Worm (Caenorhabditis elegans) whole organism, midembryonic: ENCODE data around the gene scl-6.

Source experiments
- T22C8.4 ChIP-seq: fragments of 200-800 bp; sonication (Bioruptor generic); IDR thresholded peaks from 2 replicates; pipeline ENCODE4 v1.3.6; 2022; ENCODE audit warnings: missing genetic modification characterization, missing compliant biosample characterization
- cog-1 ChIP-seq: sonication (generic microtip); optimal IDR thresholded peaks from 2 replicates; lab custom pipeline; 2016; ENCODE audit warnings: missing genetic modification characterization, missing compliant biosample characterization
- flt-1 ChIP-seq: fragments of 200-800 bp; sonication (Bioruptor generic); IDR thresholded peaks from 2 replicates; pipeline ENCODE4 v1.3.6; 2022; ENCODE audit warnings: missing genetic modification characterization, missing compliant biosample characterization
- klf-2 ChIP-seq: fragments of 200-800 bp; sonication (Bioruptor generic); conservative IDR thresholded peaks from 2 replicates; pipeline ENCODE4 v1.3.6; 2022; ENCODE audit warnings: missing genetic modification reagents, missing genetic modification characterization, missing compliant biosample characterization
- med-1 ChIP-seq: sonication (generic microtip); optimal IDR thresholded peaks from 2 replicates; lab custom pipeline; 2017; ENCODE audit warnings: missing genetic modification characterization, mild to moderate bottlenecking, missing compliant biosample characterization, antibody characterized with exemption, missing genetic modification reagents; ENCODE audit not compliant: insufficient read depth
- ref-1 ChIP-seq: fragments of 200-800 bp; sonication (Bioruptor generic); conservative IDR thresholded peaks from 2 replicates; pipeline ENCODE4 v1.3.6; 2022; ENCODE audit warnings: missing genetic modification reagents, missing genetic modification characterization, missing compliant biosample characterization
- tab-1 ChIP-seq: fragments of 200-800 bp; sonication (Bioruptor generic); IDR thresholded peaks from 2 replicates; pipeline ENCODE4 v1.3.6; 2022; ENCODE audit warnings: missing genetic modification characterization, missing compliant biosample characterization
- ztf-23 ChIP-seq: fragments of 200-800 bp; sonication (Bioruptor generic); IDR thresholded peaks from 2 replicates; pipeline ENCODE4 v1.3.6; 2022; ENCODE audit warnings: missing genetic modification reagents, missing genetic modification characterization, missing compliant biosample characterization
- ztf-29 ChIP-seq: fragments of 200-800 bp; sonication (Bioruptor generic); IDR thresholded peaks from 2 replicates; pipeline ENCODE4 v1.3.6; 2022; ENCODE audit warnings: missing genetic modification reagents, missing genetic modification characterization, missing compliant biosample characterization

scl-6 gene

DNA sequence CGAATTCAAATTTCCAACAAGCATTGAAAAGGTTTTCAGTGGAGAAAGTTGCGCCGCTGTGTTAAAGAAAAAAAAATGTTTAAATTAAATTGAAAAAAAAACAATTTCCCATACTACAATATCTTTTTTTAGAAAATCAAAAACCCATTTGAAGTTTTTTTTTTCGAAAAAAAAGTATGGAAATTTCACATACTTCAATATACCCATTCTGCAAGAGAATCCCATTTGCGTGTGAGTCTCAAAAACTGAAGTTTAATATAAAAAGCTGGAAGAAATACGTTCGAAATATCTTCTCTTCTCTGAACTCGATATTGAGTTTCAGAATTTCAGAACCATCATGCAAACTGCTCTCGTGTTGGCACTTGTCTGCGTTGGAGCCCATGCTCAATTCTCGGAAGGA, 1.6 kb downstream of the scl-6 start, which contains the start of gene scl-7:
TSS of gene scl-7 (plus strand) at position 301 of the 400 bp plus-strand sequence.
- no peak for TF ChIP-seq med-1

DNA sequence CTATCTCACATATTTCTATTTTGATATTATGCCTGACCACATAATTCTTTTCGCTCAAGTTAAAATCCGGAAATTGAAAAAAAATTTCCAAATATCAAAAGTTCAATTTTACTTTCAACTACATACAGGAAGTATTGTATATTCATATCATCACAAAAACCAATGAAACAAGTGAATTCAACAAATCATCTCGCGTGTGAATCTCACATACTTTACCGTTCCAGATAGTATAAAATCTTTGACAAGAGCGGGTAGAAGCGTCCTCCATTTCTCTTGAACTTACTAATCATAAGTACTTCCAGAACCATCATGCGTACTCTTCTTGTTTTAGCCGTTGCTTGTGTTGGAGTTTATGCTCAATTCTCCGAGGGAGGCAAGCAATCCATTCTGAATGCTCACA, 2.9 kb downstream of the scl-6 start, which contains the start of gene scl-8:
TSS of gene scl-8 (plus strand) at position 301 of the 400 bp plus-strand sequence.
- TF ChIP-seq klf-2 (GFP tag; lab: Robert Waterston, UW) (no peak), T22C8.4 (GFP tag; lab: Robert Waterston, UW) (no peak), cog-1 (tag; lab: Kevin White, UChicago) (no peak), tab-1 (GFP tag; lab: Robert Waterston, UW) (no peak), ztf-29 (no peak), ref-1 (GFP tag; lab: Robert Waterston, UW) (no peak), ztf-23 (GFP tag; lab: Robert Waterston, UW) (no peak), flt-1 (GFP tag; lab: Robert Waterston, UW) (no peak), med-1 (no peak)

DNA sequence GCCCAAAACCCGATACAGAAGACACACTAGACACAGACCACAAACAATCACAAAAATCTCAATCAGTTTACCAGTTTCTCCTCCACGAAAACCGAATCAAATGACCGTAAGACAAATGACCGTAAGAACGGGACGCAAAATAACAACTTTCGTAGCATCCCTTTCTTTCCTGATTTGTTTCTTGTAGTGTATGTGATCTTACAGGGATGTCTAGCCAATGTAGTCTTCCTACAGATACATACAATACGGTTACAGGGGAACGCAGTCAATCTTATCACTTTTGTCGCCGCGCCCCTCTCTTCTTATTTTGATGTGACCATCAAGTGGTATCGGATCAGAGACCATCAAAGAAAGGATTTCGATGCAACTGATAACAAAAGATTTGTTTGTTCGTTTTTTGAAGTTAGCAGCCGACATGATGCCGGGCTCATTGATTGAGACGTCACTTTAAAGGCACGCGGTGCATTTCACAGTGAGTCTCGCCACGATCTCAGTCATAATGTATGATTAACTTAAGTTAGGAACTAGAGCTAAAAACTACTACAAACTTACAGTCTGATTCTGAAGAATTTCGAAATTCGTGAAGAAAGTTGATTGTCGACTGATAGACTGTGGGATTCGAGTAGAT, 7.2 kb downstream of the scl-6 start:
- TF ChIP-seq cog-1 (tag; lab: Kevin White, UChicago): no peak
- TF ChIP-seq T22C8.4 (GFP tag; lab: Robert Waterston, UW): no peak
- TF ChIP-seq ztf-29: no peak
- TF ChIP-seq ref-1 (GFP tag; lab: Robert Waterston, UW): no peak
- TF ChIP-seq flt-1 (GFP tag; lab: Robert Waterston, UW): no peak
- TF ChIP-seq klf-2 (GFP tag; lab: Robert Waterston, UW): no peak
- no peak for TF ChIP-seq tab-1 (GFP tag; lab: Robert Waterston, UW)
- no peak for TF ChIP-seq ztf-23 (GFP tag; lab: Robert Waterston, UW)
- no peak for TF ChIP-seq med-1

DNA sequence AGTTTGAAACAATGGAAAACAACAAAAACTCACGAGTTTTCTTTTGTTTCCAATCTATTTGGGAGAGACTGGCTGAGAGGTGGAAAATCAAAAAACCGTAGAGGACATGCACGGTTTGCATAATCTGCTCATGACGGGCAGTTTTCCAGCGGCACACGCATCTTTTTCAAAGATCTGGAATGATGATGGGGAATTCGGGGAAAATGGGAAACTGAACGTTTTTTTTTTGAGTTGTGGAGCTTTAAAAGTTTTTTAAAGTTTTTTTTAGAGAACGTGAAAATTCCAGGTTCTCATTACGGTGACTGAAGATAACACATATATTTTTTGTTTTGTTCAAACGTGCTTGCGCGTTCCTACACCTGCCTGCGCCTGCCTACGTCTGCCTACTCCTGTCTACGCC, 8.1 kb downstream of the scl-6 start, which contains the start of gene C39E9.7:
TSS of gene C39E9.7 (minus strand) at position 101 of the 400 bp plus-strand sequence.
- TF ChIP-seq ztf-23 (GFP tag; lab: Robert Waterston, UW): no peak
- TF ChIP-seq ref-1 (GFP tag; lab: Robert Waterston, UW): no peak
- no peak for TF ChIP-seq T22C8.4 (GFP tag; lab: Robert Waterston, UW)
- TF ChIP-seq cog-1 (tag; lab: Kevin White, UChicago): no peak
- TF ChIP-seq flt-1 (GFP tag; lab: Robert Waterston, UW): no peak
- TF ChIP-seq tab-1 (GFP tag; lab: Robert Waterston, UW): no peak
- TF ChIP-seq ztf-29: no peak
- no peak for TF ChIP-seq klf-2 (GFP tag; lab: Robert Waterston, UW)

DNA sequence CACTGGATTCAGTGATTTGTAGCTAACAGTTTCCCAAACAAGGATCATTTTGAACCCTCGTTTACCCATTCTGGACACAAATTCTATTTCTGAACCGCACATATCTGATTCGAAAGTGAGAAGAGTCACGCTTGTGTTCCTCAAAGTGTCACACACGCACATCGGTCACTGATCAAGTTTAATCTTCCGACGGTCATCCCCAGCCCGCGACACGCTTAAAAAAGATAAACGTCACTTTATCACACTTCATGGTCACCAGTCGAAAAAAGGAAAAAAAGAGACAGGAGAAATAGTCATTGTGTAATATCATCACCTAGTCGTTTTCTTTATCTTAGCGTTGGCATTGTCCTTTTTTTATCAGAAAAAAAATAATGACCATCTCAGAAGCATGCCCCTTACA, 9.1 kb downstream of the scl-6 start:
- no peak for TF ChIP-seq T22C8.4 (GFP tag; lab: Robert Waterston, UW)

DNA sequence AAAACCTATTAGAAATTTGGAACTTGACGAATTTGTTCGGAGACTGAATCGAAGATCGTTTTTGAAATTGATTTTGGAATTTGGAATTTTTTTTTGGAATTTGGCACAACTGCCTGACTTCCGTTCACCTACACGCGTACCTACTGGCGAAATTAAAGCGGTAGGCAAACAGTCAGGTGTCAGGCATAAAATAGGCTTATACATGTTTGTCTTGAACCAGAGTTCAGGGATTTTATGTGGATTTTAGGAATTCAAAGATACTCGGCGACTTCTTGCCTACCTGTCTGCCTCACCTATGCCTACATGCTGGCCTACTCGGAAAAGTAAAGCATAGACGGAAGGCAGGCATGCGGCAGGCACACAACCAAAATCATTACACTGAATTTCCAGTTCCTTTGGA, 9.8 kb downstream of the scl-6 start:
- TF ChIP-seq ztf-23 (GFP tag; lab: Robert Waterston, UW) (no peak), ref-1 (GFP tag; lab: Robert Waterston, UW) (no peak), T22C8.4 (GFP tag; lab: Robert Waterston, UW) (no peak), ztf-29 (no peak), klf-2 (GFP tag; lab: Robert Waterston, UW) (no peak), med-1 (no peak), flt-1 (GFP tag; lab: Robert Waterston, UW) (no peak), tab-1 (GFP tag; lab: Robert Waterston, UW) (no peak), cog-1 (tag; lab: Kevin White, UChicago) (no peak)

DNA sequence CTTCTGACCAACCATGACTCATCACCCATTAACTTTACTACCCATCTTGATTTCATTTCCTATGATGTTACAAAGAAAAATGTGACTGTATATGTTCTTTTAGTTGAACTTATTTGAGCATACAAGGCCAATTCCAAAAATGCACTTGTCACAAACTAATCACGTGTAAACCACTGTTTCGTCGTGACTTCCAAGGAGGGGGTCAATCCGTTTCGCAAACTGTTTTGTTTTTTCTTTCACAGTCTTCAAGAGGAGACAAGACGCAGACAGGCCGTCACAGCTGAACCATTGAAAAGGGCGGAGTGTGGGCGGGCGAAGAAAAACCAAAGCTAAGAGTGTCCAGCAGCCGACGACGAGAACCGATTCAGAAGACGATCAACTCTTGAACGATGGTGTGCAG, 10.6 kb downstream of the scl-6 start, which contains the start of gene C39E9.8:
TSS of gene C39E9.8 (plus strand) at position 328 of the 400 bp plus-strand sequence.
- TF ChIP-seq ref-1 (GFP tag; lab: Robert Waterston, UW) (no peak), med-1 (no peak), T22C8.4 (GFP tag; lab: Robert Waterston, UW) (no peak), klf-2 (GFP tag; lab: Robert Waterston, UW) (no peak), flt-1 (GFP tag; lab: Robert Waterston, UW) (no peak), ztf-23 (GFP tag; lab: Robert Waterston, UW) (no peak), cog-1 (tag; lab: Kevin White, UChicago) (no peak), ztf-29 (no peak), tab-1 (GFP tag; lab: Robert Waterston, UW) (no peak)

DNA sequence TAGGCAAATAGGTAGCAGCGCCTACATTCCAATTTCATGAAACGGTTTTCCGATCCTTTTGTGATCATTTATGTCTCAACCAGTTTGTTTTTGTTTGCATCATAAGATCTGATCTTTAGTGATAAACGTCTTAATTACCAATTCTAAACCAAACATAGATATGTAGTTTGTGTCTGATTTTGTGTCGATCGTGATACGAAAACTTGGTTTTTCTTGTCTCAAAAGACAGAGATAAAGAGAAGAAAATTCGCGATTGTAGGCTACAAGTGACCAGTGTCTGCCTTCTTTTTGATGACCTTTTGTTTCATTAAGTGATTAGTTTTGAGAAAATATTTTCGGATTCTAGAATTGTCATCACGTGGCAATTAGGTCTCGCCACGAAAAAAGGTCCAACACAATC, 11.6 kb downstream of the scl-6 start:
- TF ChIP-seq cog-1 (tag; lab: Kevin White, UChicago) (no peak), ztf-29 (no peak), ztf-23 (GFP tag; lab: Robert Waterston, UW) (no peak), ref-1 (GFP tag; lab: Robert Waterston, UW) (no peak), T22C8.4 (GFP tag; lab: Robert Waterston, UW) (no peak), tab-1 (GFP tag; lab: Robert Waterston, UW) (no peak), klf-2 (GFP tag; lab: Robert Waterston, UW) (no peak), med-1 (no peak), flt-1 (GFP tag; lab: Robert Waterston, UW) (no peak)

DNA sequence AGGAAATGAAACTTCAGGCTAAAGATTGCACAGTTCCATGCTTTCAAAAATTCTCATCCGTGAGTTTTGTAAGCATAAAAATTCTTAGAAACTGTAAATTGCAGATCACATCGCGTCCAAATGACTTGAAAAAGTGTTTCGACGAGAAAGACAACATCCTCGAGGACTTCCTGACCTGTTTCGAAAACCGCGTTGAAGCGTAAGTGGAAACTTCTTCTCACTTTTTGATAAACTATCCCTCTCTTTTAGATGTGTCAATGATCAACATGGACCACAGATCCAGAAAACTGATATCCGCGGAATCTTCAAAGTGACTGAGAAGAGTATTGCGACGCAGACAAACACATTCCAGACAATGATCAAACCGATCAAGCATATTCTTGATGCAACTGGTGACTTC, 12.3 kb downstream of the scl-6 start:
- TF ChIP-seq T22C8.4 (GFP tag; lab: Robert Waterston, UW) (no peak), ztf-23 (GFP tag; lab: Robert Waterston, UW) (no peak), cog-1 (tag; lab: Kevin White, UChicago) (no peak), ztf-29 (no peak), flt-1 (GFP tag; lab: Robert Waterston, UW) (no peak), ref-1 (GFP tag; lab: Robert Waterston, UW) (no peak), med-1 (no peak), klf-2 (GFP tag; lab: Robert Waterston, UW) (no peak), tab-1 (GFP tag; lab: Robert Waterston, UW) (no peak)

DNA sequence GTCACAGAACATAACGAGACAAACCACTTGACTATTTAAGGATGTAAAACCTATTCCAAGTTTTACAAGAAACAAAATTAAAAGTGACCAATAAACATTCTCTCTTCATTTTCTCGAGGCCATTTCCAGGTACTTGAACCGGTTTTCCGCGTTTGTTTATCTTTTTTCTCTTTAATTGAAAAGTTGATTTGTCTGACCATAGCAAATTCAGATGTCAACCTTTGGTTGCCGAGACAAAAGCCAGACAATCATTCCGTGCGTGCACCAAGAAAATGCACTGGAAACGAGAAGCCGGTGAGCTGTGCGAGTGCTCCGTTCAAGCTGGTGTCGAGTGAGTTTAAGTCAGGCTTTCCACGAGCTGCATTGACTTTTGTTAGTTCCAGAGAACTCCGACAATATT, 13.6 kb downstream of the scl-6 start:
- TF ChIP-seq ztf-23 (GFP tag; lab: Robert Waterston, UW) (no peak), ztf-29 (no peak), ref-1 (GFP tag; lab: Robert Waterston, UW) (no peak), tab-1 (GFP tag; lab: Robert Waterston, UW) (no peak), med-1 (no peak), flt-1 (GFP tag; lab: Robert Waterston, UW) (no peak), cog-1 (tag; lab: Kevin White, UChicago) (no peak), T22C8.4 (GFP tag; lab: Robert Waterston, UW) (no peak), klf-2 (GFP tag; lab: Robert Waterston, UW) (no peak)
